Fruit fly (Drosophila melanogaster) Kc167 (cell line): Measurements from ENCODE around the gene COX7AL2.

Source experiments
- Sin3A ChIP-seq: fragments of >200 bp; optimal IDR thresholded peaks from 2 replicates; lab custom pipeline; 2018; ENCODE audit warnings: missing external identifiers
- insv ChIP-seq: fragments of >200 bp; optimal IDR thresholded peaks from 3 replicates; lab custom pipeline; 2018; ENCODE audit warnings: missing external identifiers
- ttk ChIP-seq: sonication (Bioruptor generic); optimal IDR thresholded peaks from 2 replicates; lab custom pipeline; 2017; ENCODE audit warnings: missing external identifiers

DNA sequence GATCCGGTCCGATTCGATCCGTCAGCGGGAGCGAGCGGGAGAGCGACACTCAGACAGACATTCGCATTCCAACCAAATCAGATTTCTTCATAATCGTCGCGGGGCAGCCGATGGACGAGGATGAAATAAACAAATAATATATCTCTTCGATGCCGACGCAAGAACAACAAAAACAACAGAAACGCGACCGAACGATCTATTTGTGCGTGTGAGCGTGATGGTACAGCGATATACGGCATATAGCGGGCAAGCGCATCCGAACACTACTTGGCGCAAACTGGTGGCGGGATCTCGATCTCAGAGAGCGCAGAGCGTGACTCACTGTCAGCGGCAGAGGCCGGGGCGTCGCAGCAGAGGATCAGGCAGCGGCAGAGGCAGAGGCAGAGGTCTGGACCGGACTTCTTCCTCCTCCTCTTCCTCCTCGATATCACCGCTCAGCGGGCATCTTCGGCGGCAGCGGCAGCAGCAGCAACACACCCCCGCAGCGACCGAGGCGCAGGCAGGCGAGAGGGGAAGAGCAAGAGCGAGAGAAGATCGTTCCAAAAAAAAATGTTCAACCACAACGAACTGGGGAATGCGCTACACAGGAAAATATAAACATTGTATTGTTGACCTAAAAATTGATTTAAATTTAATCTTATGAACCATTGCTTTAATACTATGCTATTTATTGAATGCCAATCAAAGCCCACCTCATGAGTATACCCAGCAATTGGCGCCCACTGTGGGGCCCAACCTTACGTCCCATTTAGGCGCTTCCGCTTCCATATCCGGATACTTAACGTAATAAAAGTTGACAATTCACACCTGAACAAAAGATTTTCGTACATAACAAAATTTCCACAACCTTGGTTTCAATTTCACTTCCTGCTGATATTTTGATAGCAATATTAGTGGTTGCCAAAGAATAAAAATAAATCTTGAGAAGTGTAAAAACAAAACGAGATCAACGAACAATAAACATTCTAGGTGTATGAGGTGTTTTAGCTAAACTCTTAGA is 36.2 kb downstream of the COX7AL2 start:
- TF ChIP-seq insv (lab: Kevin White, UChicago): no peak
- no peak for TF ChIP-seq ttk (lab: Kevin White, UChicago)
- no peak for TF ChIP-seq Sin3A (lab: Kevin White, UChicago)
